Worm (Caenorhabditis elegans): ENCODE results near the gene Y105C5B.20.

Gene Y105C5B.20

DNA sequence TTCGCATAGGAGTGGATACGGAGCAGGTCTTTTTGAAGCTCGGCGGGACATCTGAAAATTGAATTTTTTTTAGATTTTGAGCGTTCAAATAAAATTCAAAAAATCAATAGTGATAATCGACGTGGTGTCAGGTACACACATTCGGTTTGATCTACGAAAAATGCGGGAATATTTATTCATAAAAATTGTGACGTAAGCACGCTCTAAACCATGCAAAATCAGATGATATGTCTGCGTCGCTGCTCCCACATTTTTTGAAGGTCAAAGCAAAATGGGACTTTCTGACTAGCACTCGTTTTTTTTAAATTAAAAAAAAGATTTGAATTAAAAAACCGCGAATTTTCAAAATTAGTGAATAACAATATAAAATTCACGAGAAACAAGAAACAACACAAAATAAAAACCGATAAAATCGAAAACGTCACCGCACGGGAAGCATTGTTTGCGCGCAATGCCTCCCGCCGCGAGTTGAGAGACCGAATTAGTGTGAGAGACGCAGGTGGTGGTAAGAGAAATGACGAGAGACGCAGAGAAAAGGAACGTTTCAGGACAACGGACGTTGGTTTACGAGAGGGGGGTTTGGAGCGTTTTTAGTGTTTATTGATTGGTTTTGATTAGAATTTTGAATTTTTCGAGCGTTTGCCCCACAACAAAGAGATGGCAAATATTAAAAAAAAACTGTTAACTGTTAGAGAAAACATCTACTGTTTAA, 10.3 kb downstream of the Y105C5B.20 start, which contains the start of gene Y105C5B.19:
Gene Y105C5B.19, minus strand, starts transcription at position 51 of the 712 bp plus-strand sequence.
- TF ChIP-seq unc-62 (GFP tag; optimal IDR thresholded peaks at IDR 0.05), result no peak

DNA sequence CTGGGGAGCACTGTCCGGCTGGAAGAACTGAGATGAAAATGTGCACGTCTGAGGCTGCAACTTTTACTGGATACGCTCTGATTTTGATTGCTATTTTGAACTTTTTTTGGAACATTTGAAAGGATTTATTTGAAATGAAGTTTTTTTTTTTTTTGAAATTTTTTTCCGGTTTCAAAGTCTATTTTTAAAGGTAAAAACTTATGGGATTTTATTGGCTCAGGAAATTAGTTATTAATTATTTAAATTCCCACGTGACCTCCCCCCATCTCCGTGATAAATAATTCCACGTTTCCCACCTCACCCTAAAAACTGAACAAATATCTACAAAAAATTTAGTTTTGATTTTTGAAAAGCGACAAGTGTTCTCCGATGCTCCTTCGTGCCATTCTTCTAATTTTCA, 30.1 kb downstream of the Y105C5B.20 start, which contains the start of gene Y105C5B.18:
Gene Y105C5B.18, plus strand, starts transcription at position 301 of the 400 bp plus-strand sequence.
- no peak for TF ChIP-seq unc-62 (GFP tag; optimal IDR thresholded peaks at IDR 0.05)

DNA sequence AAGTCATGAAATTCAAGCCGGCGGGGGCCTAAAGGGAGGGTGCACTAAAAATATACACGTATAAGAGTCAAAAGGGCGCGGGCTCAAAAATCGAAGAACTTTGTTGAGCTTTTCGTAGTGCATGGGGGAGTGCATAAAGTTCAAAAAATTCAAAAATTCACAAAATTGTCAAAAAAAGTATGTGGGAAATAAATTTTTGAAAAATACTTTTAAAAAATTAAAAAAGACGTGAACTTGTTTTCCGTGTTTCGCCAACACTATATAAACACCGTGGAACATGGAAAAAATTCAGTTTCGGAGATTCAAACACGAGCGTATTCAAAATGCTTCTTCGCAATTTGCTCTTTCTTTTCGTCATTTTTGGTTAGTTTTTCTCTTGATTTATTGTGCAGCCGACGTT, 31.6 kb downstream of the Y105C5B.20 start, which contains the start of gene Y105C5B.17:
Gene Y105C5B.17, plus strand, starts transcription at position 301 of the 400 bp plus-strand sequence.
- TF ChIP-seq unc-62 (GFP tag; optimal IDR thresholded peaks at IDR 0.05), result no peak

DNA sequence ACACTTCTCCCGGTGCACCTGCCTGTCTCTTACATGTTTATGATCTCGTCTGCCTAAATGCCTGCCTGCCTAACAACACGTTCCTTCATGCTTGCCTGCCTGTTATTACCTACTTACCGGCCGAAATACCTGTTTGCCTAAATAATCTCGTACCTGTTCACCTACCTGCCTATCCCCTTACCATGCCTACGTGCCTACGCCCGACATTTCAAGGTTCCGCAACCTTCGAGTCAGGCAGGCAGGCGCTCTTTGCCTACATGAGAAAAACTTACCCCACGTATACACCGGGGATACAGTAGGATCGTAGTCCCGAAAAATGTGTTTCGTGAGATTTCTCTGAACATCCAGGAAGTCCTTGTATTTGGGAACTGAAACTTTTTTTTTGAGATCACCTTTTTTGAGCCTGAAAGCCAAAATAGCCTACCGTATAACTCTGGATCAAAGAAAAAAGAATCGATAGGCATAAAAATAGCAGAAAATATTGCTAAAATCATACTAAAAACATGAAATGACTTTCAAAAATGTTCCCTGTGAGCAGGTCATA, 32.1 kb downstream of the Y105C5B.20 start, which contains the start of gene lgc-19:
Gene lgc-19, minus strand, starts transcription at position 494 of the 544 bp plus-strand sequence.
- no peak for TF ChIP-seq unc-62 (GFP tag; optimal IDR thresholded peaks at IDR 0.05)

DNA sequence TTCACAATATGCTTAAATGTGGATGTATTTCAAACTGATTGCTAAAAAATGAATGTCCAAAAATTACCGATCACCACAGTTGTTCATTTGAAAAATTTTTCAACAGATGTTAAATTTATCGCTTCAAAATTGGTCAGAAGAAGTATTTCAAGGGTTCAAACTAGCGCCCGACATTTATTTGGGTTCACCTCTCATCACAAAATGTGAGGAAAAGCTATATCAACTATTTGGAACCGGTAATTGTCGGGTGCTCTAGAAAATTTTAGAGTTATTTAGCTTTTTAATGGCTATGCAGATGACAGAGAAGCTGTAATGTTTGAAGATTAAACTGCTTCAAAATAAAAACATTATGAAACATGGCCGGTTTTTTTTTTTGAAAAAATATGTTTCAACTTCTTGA, 33.3 kb downstream of the Y105C5B.20 start:
- no peak for TF ChIP-seq unc-62 (GFP tag; optimal IDR thresholded peaks at IDR 0.05)

DNA sequence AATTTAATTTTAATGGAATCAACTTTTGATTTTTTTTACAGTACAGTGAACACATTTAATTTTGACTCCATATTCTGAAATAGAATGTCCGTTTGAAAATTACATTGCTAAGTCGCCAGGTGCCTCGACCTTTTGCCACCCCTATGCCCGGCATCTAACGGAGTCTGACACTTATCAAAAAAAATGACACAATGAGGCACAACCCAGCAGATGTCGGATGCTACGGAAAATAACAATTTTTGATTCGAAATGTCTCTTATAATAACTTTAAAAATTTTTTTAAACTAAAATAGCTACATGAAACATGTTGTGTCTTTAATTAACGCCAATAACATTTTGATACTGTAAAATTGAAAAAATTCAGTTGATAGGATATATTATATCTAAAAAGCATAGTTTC, 39.1 kb downstream of the Y105C5B.20 start:
- no peak for TF ChIP-seq unc-62 (GFP tag; optimal IDR thresholded peaks at IDR 0.05)

DNA sequence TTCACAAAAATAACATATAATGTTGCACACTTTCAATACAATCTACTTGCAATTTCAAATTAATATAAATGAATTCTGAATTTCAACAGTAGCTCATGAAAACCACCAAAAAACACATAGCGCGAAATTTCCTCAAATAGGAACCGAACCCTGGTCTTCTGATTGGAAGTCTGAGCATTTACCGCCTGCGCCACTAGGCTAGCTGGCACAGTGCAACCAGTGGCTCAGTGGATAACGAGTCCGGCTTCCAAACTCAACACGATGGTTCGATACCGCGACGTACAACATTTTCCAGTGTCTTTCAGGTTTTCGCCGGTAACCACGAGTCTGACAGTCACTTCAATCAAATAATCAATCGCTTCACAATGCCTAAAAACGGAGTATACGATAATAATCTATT, 40.7 kb downstream of the Y105C5B.20 start:
- TF ChIP-seq unc-62 (GFP tag; optimal IDR thresholded peaks at IDR 0.05), result no peak

DNA sequence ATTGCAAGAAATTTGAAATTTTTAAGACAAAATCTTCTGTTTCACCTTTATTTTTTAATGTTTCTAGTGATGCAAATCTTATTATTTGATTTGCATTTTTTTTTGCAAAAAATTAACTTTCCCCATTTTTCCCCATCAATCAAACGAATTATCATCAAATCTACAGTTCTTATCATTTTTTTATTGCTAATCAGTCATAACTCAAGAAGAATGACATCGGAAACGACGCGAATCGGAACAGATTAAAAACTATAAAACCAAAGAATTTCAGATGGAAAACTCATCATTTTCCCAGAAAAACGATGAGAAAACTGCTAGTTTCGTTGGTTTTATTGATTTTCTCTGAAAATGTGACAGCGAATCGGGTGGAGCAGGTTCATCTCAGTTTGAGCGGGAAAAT, 42.8 kb downstream of the Y105C5B.20 start, which contains the start of gene Y105C5B.15:
Gene Y105C5B.15, plus strand, starts transcription at position 297 of the 400 bp plus-strand sequence.
- TF ChIP-seq unc-62 (GFP tag; optimal IDR thresholded peaks at IDR 0.05), result no peak

DNA sequence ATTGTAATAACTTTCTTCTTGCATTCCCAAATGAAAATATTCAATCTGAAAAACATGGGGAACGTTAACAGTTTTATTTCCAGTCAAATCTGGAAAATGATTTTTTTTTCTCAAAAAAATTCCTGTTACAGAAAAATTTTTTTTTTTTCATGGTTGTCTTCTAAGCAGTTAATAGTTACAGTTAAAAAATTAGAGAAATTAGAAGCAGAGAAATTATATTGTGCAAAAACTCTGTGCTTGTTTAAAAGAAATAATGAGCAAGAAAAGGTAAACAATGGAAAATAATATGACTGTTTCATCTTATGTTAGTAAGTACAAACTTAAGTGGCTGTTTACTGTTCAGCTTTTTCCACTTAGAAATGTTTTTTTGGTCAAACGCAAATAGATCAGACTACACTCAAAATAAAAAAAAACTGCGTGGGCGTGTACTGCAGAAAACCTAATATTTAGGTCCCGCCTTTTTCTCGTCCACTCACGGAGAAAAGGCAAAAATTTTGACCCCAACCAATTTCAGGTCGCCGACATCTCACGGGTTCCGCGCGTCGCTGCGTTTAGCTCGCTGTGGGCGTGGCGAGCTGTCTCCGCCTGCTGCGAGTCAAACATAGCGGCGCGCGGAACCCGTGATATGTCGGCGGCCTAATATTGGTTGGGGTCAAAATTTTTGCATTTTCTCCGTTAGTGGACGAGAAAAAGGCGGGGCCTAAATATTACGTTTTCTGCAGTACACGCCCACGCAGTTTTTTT, 43.4 kb downstream of the Y105C5B.20 start, which contains the start of gene ifas-3:
Gene ifas-3, minus strand, starts transcription at position 51 of the 744 bp plus-strand sequence.
- TF ChIP-seq unc-62 (GFP tag; optimal IDR thresholded peaks at IDR 0.05), result no peak

DNA sequence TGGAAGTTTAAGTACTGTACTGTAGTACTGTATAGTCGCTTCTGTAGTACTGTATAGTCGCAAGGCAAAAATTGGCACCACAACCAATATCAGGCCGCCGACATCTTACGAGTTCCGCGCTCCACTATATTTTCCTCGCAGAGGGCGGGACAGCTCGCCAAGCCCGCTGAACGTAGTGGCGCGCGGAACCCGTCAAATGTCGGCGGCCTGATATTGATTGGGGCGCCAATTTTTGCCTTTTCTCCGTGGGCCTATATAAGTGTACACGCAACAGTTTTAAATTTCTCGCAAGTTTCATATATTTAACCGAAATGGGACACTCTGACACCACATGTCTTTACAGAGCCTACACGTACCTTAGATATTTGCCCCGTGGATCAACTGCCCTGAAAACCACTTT, 44.4 kb downstream of the Y105C5B.20 start:
- no peak for TF ChIP-seq unc-62 (GFP tag; optimal IDR thresholded peaks at IDR 0.05)

DNA sequence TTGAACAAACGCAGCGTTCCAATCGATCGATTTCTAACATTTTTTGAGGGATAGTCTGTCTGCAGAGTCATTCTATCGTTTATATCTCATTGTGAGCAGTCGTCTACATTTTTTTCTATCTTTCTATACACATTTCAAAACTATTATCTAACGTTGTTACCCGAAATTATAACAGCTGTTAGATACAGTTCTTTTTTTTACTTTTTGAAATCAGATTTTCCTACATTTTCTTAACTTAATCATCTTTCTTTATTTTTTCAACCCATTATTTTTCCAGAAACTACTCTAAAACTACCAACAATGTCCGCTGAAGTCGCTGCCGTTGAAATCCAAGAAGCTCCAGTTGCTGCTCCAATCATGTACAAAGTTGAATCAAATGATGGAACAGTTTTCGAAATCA, 47.9 kb downstream of the Y105C5B.20 start, which contains the start of gene skr-10:
Gene skr-10, plus strand, starts transcription at position 301 of the 400 bp plus-strand sequence.
- TF ChIP-seq unc-62 (GFP tag; optimal IDR thresholded peaks at IDR 0.05), result no peak
